Fruit fly (Drosophila melanogaster): ENCODE data around the gene Spag1.

- no peak for TF ChIP-seq CG31441 (GFP tag; IDR thresholded peaks at IDR 0.05)
- TF ChIP-seq rib (GFP tag; IDR thresholded peaks at IDR 0.05): no peak
- no peak for TF ChIP-seq slou (GFP tag; optimal IDR thresholded peaks at IDR 0.05)
- TF ChIP-seq CG2875 (GFP tag; optimal IDR thresholded peaks at IDR 0.05): no peak
- no peak for TF ChIP-seq Dip3 (GFP tag; optimal IDR thresholded peaks at IDR 0.05)
- no peak for TF ChIP-seq stwl (tag; optimal IDR thresholded peaks at IDR 0.05)
- TF ChIP-seq sens (GFP tag): no peak
- TF ChIP-seq croc (GFP tag; conservative IDR thresholded peaks at IDR 0.05): no peak
Observed at dm6 chr3R:26933885-26934284, 13.7 kb upstream of the Spag1 start.
